Worm (Caenorhabditis elegans) whole organism, early embryonic: Measurements from ENCODE around the gene W04G3.12.

Experiments
- B0310.2 ChIP-seq: sonication (generic microtip); optimal IDR thresholded peaks from 2 replicates; lab custom pipeline; 2016; ENCODE audit warnings: mild to moderate bottlenecking, missing genetic modification characterization, missing compliant biosample characterization
- F13C5.2 ChIP-seq: sonication (generic microtip); optimal IDR thresholded peaks from 2 replicates; lab custom pipeline; 2017; ENCODE audit warnings: mild to moderate bottlenecking, missing genetic modification characterization, inconsistent platforms, missing compliant biosample characterization
- aly-1 ChIP-seq: sonication (generic microtip); optimal IDR thresholded peaks from 2 replicates; lab custom pipeline; 2016; ENCODE audit warnings: missing genetic modification characterization, missing compliant biosample characterization
- ama-1 ChIP-seq: fragments of 150-350 bp; optimal IDR thresholded peaks from 2 replicates; lab custom pipeline; 2014
- ceh-13 ChIP-seq: fragments of 200-800 bp; sonication (Bioruptor generic); optimal IDR thresholded peaks from 2 replicates; lab custom pipeline; 2018; ENCODE audit warnings: mild to moderate bottlenecking, missing genetic modification characterization, missing compliant biosample characterization
- ceh-36 ChIP-seq: sonication (generic microtip); optimal IDR thresholded peaks from 2 replicates; lab custom pipeline; 2016; ENCODE audit warnings: missing genetic modification characterization, inconsistent platforms, missing compliant biosample characterization
- ets-7 ChIP-seq: sonication (generic microtip); optimal IDR thresholded peaks from 2 replicates; lab custom pipeline; 2016; ENCODE audit warnings: missing genotype, missing genetic modification characterization, missing compliant biosample characterization
- flt-1 ChIP-seq: fragments of 200-800 bp; sonication (Bioruptor generic); IDR thresholded peaks from 2 replicates; pipeline ENCODE4 v1.3.6; 2022; ENCODE audit warnings: missing genetic modification characterization, missing compliant biosample characterization
- hmbx-1 ChIP-seq: sonication (generic microtip); optimal IDR thresholded peaks from 2 replicates; lab custom pipeline; 2016; ENCODE audit warnings: mild to moderate bottlenecking, missing genetic modification characterization, missing compliant biosample characterization
- hmg-4 ChIP-seq: fragments of 200-800 bp; sonication (Bioruptor generic); optimal IDR thresholded peaks from 2 replicates; lab custom pipeline; 2018; ENCODE audit warnings: mild to moderate bottlenecking, missing genetic modification characterization, missing compliant biosample characterization
- hnd-1 ChIP-seq: sonication (generic microtip); optimal IDR thresholded peaks from 2 replicates; lab custom pipeline; 2016; ENCODE audit warnings: missing genetic modification characterization, missing compliant biosample characterization
- pes-1 ChIP-seq: fragments of 200-800 bp; sonication (Bioruptor generic); IDR thresholded peaks from 2 replicates; pipeline ENCODE4 v1.3.6; 2022; ENCODE audit warnings: missing genetic modification reagents, missing genetic modification characterization, missing compliant biosample characterization
- scrt-1 ChIP-seq: fragments of 200-800 bp; sonication (Bioruptor generic); IDR thresholded peaks from 2 replicates; pipeline ENCODE4 v1.3.6; 2022; ENCODE audit warnings: missing genetic modification characterization, missing compliant biosample characterization
- sea-1 ChIP-seq: fragments of 200-800 bp; sonication (Bioruptor generic); conservative IDR thresholded peaks from 2 replicates; pipeline ENCODE4 v1.3.6; 2022; ENCODE audit warnings: missing genetic modification characterization, missing compliant biosample characterization
- tbx-11 ChIP-seq: fragments of 200-800 bp; sonication (Bioruptor generic); IDR thresholded peaks from 2 replicates; pipeline ENCODE4 v1.3.6; 2022; ENCODE audit warnings: missing genetic modification characterization, missing compliant biosample characterization
- tbx-37 ChIP-seq: fragments of 200-800 bp; sonication (Bioruptor generic); conservative IDR thresholded peaks from 2 replicates; pipeline ENCODE4 v1.3.6; 2022; ENCODE audit warnings: missing genetic modification reagents, missing genetic modification characterization, missing compliant biosample characterization
- tra-4 ChIP-seq: sonication (generic microtip); optimal IDR thresholded peaks from 2 replicates; lab custom pipeline; 2017; ENCODE audit warnings: missing genetic modification characterization, missing compliant biosample characterization

Gene W04G3.12

DNA sequence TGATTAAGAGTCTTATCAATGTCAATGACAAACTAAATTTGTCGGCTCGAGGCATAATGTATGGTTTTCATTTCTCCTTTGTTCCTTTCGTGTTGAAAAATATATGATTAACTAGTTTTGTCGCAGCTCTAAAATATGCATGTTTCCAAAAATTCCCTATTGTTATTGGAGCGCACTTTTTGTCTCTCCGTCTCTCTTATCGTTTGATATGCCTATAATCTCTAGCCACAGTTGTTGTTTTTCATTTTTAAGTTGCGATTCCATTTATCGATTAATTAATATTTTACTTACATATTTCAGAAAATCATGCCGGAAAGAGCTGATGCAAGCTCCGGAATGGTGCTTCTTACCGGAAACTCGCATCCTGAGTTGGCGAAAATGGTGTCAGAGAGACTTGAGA is 3.2 kb downstream of the W04G3.12 start, which contains the start of gene W04G3.5:
W04G3.5 (plus strand) TSS at position 301 of the 400 bp plus-strand sequence.
- TF ChIP-seq scrt-1 (GFP tag; lab: Robert Waterston, UW) (no peak), tra-4 (no peak), F13C5.2 (tag; lab: Kevin White, UChicago) (no peak), sea-1 (GFP tag; lab: Robert Waterston, UW) (no peak), B0310.2 (tag; lab: Kevin White, UChicago) (no peak), pes-1 (GFP tag; lab: Robert Waterston, UW) (no peak), aly-1 (tag; lab: Kevin White, UChicago) (no peak), tbx-11 (GFP tag; lab: Robert Waterston, UW) (no peak), hmbx-1 (tag; lab: Kevin White, UChicago) (no peak), flt-1 (GFP tag; lab: Robert Waterston, UW) (no peak), tbx-37 (GFP tag; lab: Robert Waterston, UW) (no peak), ceh-13 (GFP tag; lab: Kevin White, UChicago) (no peak), hnd-1 (tag; lab: Kevin White, UChicago) (no peak), ceh-36 (no peak)

DNA sequence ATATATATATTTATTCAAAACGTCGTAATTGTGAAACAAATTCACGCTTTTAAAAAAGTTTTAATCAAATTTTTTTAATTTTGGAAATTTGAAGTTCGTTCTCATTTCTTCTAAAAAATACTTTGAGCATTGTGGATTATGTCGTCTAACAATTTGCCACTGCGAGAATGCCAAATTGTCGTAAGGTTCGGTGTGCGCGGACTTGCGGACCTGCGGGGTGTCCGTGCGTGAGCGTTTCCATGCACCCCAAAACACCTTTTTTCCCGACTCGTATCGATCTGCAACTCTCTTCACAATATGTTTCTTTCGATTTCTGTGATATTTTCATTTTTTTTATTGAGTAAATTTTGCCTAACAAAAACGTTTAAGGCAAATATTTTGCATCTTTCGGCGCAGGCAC is 3.9 kb downstream of the W04G3.12 start:
- peak; percentile 29 for TF ChIP-seq hmg-4 (GFP tag; lab: Kevin White, UChicago)
- TF ChIP-seq flt-1 (GFP tag; lab: Robert Waterston, UW), result no peak
- TF ChIP-seq ets-7 (tag; lab: Kevin White, UChicago), result no peak
- TF ChIP-seq tbx-37 (GFP tag; lab: Robert Waterston, UW), result no peak
- TF ChIP-seq sea-1 (GFP tag; lab: Robert Waterston, UW), result no peak
- TF ChIP-seq hmbx-1 (tag; lab: Kevin White, UChicago), result no peak

DNA sequence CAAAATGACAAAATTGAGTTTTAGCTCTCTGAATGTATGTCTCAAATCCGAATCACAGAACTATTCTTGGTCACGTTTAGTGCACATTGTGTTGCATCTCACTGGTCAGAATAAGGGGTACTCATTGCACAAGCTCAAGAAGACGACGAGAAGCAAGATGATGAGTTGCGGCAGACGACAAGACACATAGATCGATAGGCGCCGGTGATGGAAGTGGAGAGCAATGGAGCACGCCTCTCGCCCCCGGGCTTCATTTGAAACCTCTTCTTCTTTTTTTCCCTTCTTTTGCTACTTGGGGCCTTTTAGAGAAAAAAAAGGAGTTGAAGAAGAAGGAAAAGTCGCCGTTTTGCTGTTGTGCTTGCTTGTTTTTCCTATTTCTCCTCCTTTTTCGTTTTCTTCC is 8.3 kb downstream of the W04G3.12 start, which contains the start of gene apt-9:
apt-9 (plus strand) TSS at position 194 of the 400 bp plus-strand sequence.
- TF ChIP-seq flt-1 (GFP tag; lab: Robert Waterston, UW) (no peak), sea-1 (GFP tag; lab: Robert Waterston, UW) (no peak), ceh-36 (no peak), F13C5.2 (tag; lab: Kevin White, UChicago) (no peak), aly-1 (tag; lab: Kevin White, UChicago) (no peak), tbx-37 (GFP tag; lab: Robert Waterston, UW) (no peak), tra-4 (no peak)

DNA sequence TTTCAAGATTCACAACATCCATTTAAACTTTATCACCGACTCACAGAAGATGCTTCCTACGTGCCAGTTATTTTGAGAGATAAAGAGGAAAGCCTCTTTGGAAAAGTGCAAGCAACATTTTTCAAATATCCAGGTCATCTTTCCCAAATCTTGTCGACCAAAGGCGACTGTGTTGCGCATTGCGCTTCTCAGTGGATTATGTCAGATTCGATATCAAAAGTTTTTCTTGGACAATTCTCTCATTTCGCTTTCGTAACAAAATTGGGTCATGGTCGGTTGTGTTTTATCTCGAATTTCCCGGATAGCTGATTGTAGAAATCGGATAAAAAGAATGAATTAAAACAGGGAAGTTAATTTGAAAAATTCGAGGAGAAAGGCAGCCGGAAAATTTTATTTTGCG is 9.3 kb downstream of the W04G3.12 start:
- TF ChIP-seq sea-1 (GFP tag; lab: Robert Waterston, UW) (no peak), pes-1 (GFP tag; lab: Robert Waterston, UW) (no peak), hmbx-1 (tag; lab: Kevin White, UChicago) (no peak), ceh-13 (GFP tag; lab: Kevin White, UChicago) (no peak), ets-7 (tag; lab: Kevin White, UChicago) (no peak), F13C5.2 (tag; lab: Kevin White, UChicago) (no peak)

DNA sequence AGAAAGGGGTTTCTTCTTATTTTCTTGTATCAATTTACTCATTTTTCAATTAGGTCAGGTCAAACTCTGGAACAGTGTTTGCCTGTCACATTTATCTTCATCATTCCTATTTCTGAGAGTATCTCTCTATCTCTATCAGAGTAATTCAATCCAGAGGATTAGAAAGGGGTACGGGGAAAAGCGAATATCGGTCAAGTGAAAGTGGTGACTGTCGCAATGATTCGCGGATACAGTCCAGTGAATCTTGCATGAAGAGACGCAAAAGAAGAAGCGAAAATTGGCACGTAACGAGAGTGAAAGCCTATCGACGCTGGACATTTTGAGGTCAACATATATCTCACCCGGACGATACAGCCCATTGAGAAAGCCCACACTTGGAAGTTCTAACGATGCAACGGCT is 11.8 kb downstream of the W04G3.12 start, which contains the start of gene lpr-4:
lpr-4 (plus strand) TSS at position 328 of the 400 bp plus-strand sequence.
- TF ChIP-seq hnd-1 (tag; lab: Kevin White, UChicago), result no peak
- TF ChIP-seq ama-1 (lab: Kevin White, UChicago), result no peak
- TF ChIP-seq tbx-37 (GFP tag; lab: Robert Waterston, UW), result no peak
- TF ChIP-seq ceh-36, result no peak
- TF ChIP-seq scrt-1 (GFP tag; lab: Robert Waterston, UW), result no peak
- TF ChIP-seq ets-7 (tag; lab: Kevin White, UChicago), result no peak
- no peak for TF ChIP-seq tbx-11 (GFP tag; lab: Robert Waterston, UW)
- TF ChIP-seq hmbx-1 (tag; lab: Kevin White, UChicago), result no peak
- no peak for TF ChIP-seq flt-1 (GFP tag; lab: Robert Waterston, UW)
- no peak for TF ChIP-seq B0310.2 (tag; lab: Kevin White, UChicago)
- no peak for TF ChIP-seq tra-4
- no peak for TF ChIP-seq sea-1 (GFP tag; lab: Robert Waterston, UW)
- no peak for TF ChIP-seq pes-1 (GFP tag; lab: Robert Waterston, UW)
- TF ChIP-seq ceh-13 (GFP tag; lab: Kevin White, UChicago), result no peak
- TF ChIP-seq hmg-4 (GFP tag; lab: Kevin White, UChicago), result no peak

DNA sequence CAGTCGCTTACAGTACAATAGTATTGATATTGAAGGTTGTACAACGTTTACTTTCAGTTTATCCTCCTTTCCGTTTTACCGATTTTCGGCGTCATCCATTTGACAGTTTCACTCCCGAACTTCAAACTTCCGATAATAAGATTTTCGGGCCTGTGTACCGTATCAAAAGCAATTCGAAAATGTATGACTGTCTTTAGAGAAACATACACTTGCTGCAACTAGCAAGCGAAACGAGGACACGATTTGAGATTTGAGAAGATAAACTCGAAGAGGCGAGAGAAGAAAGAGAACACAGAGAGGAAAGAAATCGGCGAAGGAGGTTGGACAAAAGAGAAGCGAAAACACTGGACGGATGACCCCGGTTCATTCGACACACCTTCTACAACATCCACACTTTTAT is 14.7 kb downstream of the W04G3.12 start, which contains the start of gene lpr-5:
lpr-5 (plus strand) TSS at position 220 of the 400 bp plus-strand sequence.
- TF ChIP-seq F13C5.2 (tag; lab: Kevin White, UChicago) (no peak), aly-1 (tag; lab: Kevin White, UChicago) (no peak), hmg-4 (GFP tag; lab: Kevin White, UChicago) (no peak), pes-1 (GFP tag; lab: Robert Waterston, UW) (no peak), sea-1 (GFP tag; lab: Robert Waterston, UW) (no peak), tbx-11 (GFP tag; lab: Robert Waterston, UW) (no peak), flt-1 (GFP tag; lab: Robert Waterston, UW) (no peak), tra-4 (no peak), ets-7 (tag; lab: Kevin White, UChicago) (no peak), tbx-37 (GFP tag; lab: Robert Waterston, UW) (no peak), ceh-13 (GFP tag; lab: Kevin White, UChicago) (no peak), B0310.2 (tag; lab: Kevin White, UChicago) (no peak), ama-1 (lab: Kevin White, UChicago) (no peak)

DNA sequence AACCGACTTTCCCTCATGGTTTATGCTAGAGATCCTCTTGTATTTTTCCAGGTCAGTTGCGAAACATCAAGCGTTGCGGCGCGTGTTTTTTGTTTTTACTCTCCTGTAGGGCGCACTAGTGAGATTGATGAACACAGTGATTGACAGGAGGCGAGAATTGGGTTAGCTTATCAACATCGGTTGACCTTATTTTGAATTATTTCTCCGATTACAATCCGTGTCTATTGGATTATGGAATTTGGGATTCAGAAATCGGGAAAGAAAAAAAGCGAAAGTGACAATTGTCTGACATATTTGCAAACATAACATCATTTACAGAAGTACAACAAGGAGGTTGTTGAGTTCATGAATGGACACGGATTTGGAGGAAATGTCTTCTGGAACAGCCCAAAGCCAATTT is 15.7 kb downstream of the W04G3.12 start:
- no peak for TF ChIP-seq ceh-36
- no peak for TF ChIP-seq sea-1 (GFP tag; lab: Robert Waterston, UW)
- TF ChIP-seq scrt-1 (GFP tag; lab: Robert Waterston, UW), result no peak
- TF ChIP-seq tra-4, result no peak
- no peak for TF ChIP-seq pes-1 (GFP tag; lab: Robert Waterston, UW)
- no peak for TF ChIP-seq hmg-4 (GFP tag; lab: Kevin White, UChicago)
- no peak for TF ChIP-seq B0310.2 (tag; lab: Kevin White, UChicago)
- TF ChIP-seq flt-1 (GFP tag; lab: Robert Waterston, UW), result no peak
- no peak for TF ChIP-seq ama-1 (lab: Kevin White, UChicago)
- TF ChIP-seq aly-1 (tag; lab: Kevin White, UChicago), result no peak
- no peak for TF ChIP-seq tbx-37 (GFP tag; lab: Robert Waterston, UW)
- no peak for TF ChIP-seq hmbx-1 (tag; lab: Kevin White, UChicago)
